Worm (Caenorhabditis elegans) whole organism, L1 larva: ENCODE measurements around the gene Y62H9A.15.

Experiments used
- C16A3.4 ChIP-seq: fragments of 150-350 bp; optimal IDR thresholded peaks from 2 replicates; lab custom pipeline; 2014; ENCODE audit warnings: missing biosample characterization, missing genetic modification characterization
- aly-2 ChIP-seq: fragments of 150-350 bp; optimal IDR thresholded peaks from 2 replicates; lab custom pipeline; 2014; ENCODE audit warnings: missing biosample characterization, missing genetic modification characterization
- ama-1 ChIP-seq: fragments of 150-350 bp; optimal IDR thresholded peaks from 2 replicates; lab custom pipeline; 2014
- ceh-8 ChIP-seq: fragments of 200-800 bp; sonication (Bioruptor generic); optimal IDR thresholded peaks from 2 replicates; lab custom pipeline; 2018; ENCODE audit warnings: mild to moderate bottlenecking, missing genetic modification characterization, moderate library complexity, missing compliant biosample characterization
- ceh-82 ChIP-seq, 3 experiments: fragments of 150-350 bp in 1 of 3; sonication (generic microtip) in 2 of 3; optimal IDR thresholded peaks; 2 replicates each; lab custom pipeline; 2014 to 2017; ENCODE audit warnings: missing biosample characterization in 3 of 3, missing genetic modification characterization in 3 of 3
- ceh-88 ChIP-seq: fragments of 200-800 bp; sonication (Bioruptor generic); IDR thresholded peaks from 2 replicates; pipeline ENCODE4 v1.3.6; 2022; ENCODE audit warnings: missing genetic modification characterization, missing compliant biosample characterization
- ces-1 ChIP-seq: fragments of 150-350 bp; optimal IDR thresholded peaks from 2 replicates; lab custom pipeline; 2014; ENCODE audit warnings: missing biosample characterization, missing genetic modification reagents, missing genetic modification characterization
- dsc-1 ChIP-seq: sonication (generic microtip); optimal IDR thresholded peaks from 2 replicates; lab custom pipeline; 2016; ENCODE audit warnings: mild to moderate bottlenecking, missing genetic modification characterization, missing compliant biosample characterization
- efl-1 ChIP-seq, 4 experiments: fragments of 150-350 bp; optimal IDR thresholded peaks in 3 of 4; peaks in 1 of 4; 1 replicate in 1 of 4; 2 replicates in 3 of 4; lab custom pipeline; 2014; ENCODE audit warnings: missing biosample characterization in 2 of 4, missing genetic modification characterization in 2 of 4, missing genetic modification reagents in 2 of 4
- egl-27 ChIP-seq, 2 experiments: fragments of 150-350 bp in 1 of 2; sonication (generic microtip); optimal IDR thresholded peaks; 3 replicates each; lab custom pipeline; 2017 to 2018; ENCODE audit warnings: missing biosample characterization in 2 of 2, missing genetic modification characterization in 2 of 2, missing genetic modification reagents in 2 of 2
- elt-2 ChIP-seq: sonication (generic microtip); optimal IDR thresholded peaks from 2 replicates; lab custom pipeline; 2016; ENCODE audit warnings: missing genetic modification characterization, mild to moderate bottlenecking, inconsistent platforms, missing compliant biosample characterization, missing genetic modification reagents
- elt-3 ChIP-seq, 6 experiments: fragments of 150-350 bp in 1 of 6; sonication (generic microtip); optimal IDR thresholded peaks; 2 replicates each; lab custom pipeline; 2017 to 2018; ENCODE audit warnings: missing biosample characterization in 6 of 6, missing genetic modification characterization in 6 of 6, inconsistent platforms in 1 of 6
- ets-5 ChIP-seq: fragments of 200-800 bp; sonication (Bioruptor generic); IDR thresholded peaks from 2 replicates; pipeline ENCODE4 v1.3.6; 2022; ENCODE audit warnings: missing genetic modification characterization, missing compliant biosample characterization
- fkh-10 ChIP-seq: sonication (generic microtip); optimal IDR thresholded peaks from 2 replicates; lab custom pipeline; 2017; ENCODE audit warnings: missing biosample characterization, missing genetic modification reagents, missing genetic modification characterization
- fos-1 ChIP-seq: fragments of 150-350 bp; optimal IDR thresholded peaks from 2 replicates; lab custom pipeline; 2014; ENCODE audit warnings: missing biosample characterization, missing genetic modification characterization
- hpl-2 ChIP-seq: fragments of 150-350 bp; optimal IDR thresholded peaks from 2 replicates; lab custom pipeline; 2014; ENCODE audit warnings: missing biosample characterization, missing genetic modification reagents, missing genetic modification characterization
- irx-1 ChIP-seq: sonication (generic microtip); optimal IDR thresholded peaks from 2 replicates; lab custom pipeline; 2016; ENCODE audit warnings: missing genetic modification characterization, missing compliant biosample characterization
- isw-1 ChIP-seq: fragments of 200-800 bp; sonication (Bioruptor generic); IDR thresholded peaks from 2 replicates; pipeline ENCODE4 v1.3.6; 2022; ENCODE audit warnings: missing genetic modification characterization, missing compliant biosample characterization
- lin-13 ChIP-seq: fragments of 150-350 bp; optimal IDR thresholded peaks from 2 replicates; lab custom pipeline; 2014; ENCODE audit warnings: missing biosample characterization, missing genetic modification reagents, missing genetic modification characterization
- lin-14 ChIP-seq: fragments of 200-800 bp; sonication (Bioruptor generic); optimal IDR thresholded peaks from 2 replicates; lab custom pipeline; 2018; ENCODE audit warnings: mild to moderate bottlenecking, missing genetic modification characterization, moderate library complexity, missing compliant biosample characterization
- lir-3 ChIP-seq: sonication (generic microtip); optimal IDR thresholded peaks from 2 replicates; lab custom pipeline; 2016; ENCODE audit warnings: mild to moderate bottlenecking, missing genetic modification characterization, moderate library complexity, missing compliant biosample characterization; ENCODE audit not compliant: poor library complexity
- lsy-2 ChIP-seq, 2 experiments: fragments of 150-350 bp; optimal IDR thresholded peaks; 2 replicates each; lab custom pipeline; 2014; ENCODE audit warnings: missing biosample characterization in 2 of 2, missing genetic modification characterization in 2 of 2
- mef-2 ChIP-seq: fragments of 150-350 bp; optimal IDR thresholded peaks from 2 replicates; lab custom pipeline; 2014; ENCODE audit warnings: missing biosample characterization, missing genetic modification characterization
- mep-1 ChIP-seq: fragments of 150-350 bp; optimal IDR thresholded peaks from 2 replicates; lab custom pipeline; 2014; ENCODE audit warnings: missing biosample characterization, missing genetic modification characterization
- nhr-47 ChIP-seq: sonication (generic microtip); optimal IDR thresholded peaks from 2 replicates; lab custom pipeline; 2016; ENCODE audit warnings: mild to moderate bottlenecking, missing genetic modification characterization, moderate library complexity, missing compliant biosample characterization
- nhr-71 ChIP-seq: sonication (generic microtip); optimal IDR thresholded peaks from 2 replicates; lab custom pipeline; 2016; ENCODE audit warnings: mild to moderate bottlenecking, missing genetic modification characterization, moderate library complexity, missing compliant biosample characterization
- pag-3 ChIP-seq: sonication (generic microtip); optimal IDR thresholded peaks from 2 replicates; lab custom pipeline; 2017; ENCODE audit warnings: missing genetic modification characterization, mild to moderate bottlenecking, missing compliant biosample characterization, antibody characterized with exemption, borderline replicate concordance; ENCODE audit not compliant: insufficient read depth
- pqm-1 ChIP-seq: sonication (generic microtip); optimal IDR thresholded peaks from 3 replicates; lab custom pipeline; 2017; ENCODE audit warnings: missing biosample characterization, missing genetic modification characterization
- sptf-1 ChIP-seq: fragments of 150-350 bp; optimal IDR thresholded peaks from 2 replicates; lab custom pipeline; 2014; ENCODE audit warnings: missing biosample characterization, missing genetic modification characterization
- swsn-7 ChIP-seq: sonication (generic microtip); optimal IDR thresholded peaks from 2 replicates; lab custom pipeline; 2016; ENCODE audit warnings: missing genetic modification characterization, missing compliant biosample characterization
- tbx-2 ChIP-seq: sonication (generic microtip); optimal IDR thresholded peaks from 2 replicates; lab custom pipeline; 2016; ENCODE audit warnings: missing genetic modification characterization, missing compliant biosample characterization
- unc-130 ChIP-seq: fragments of 150-350 bp; optimal IDR thresholded peaks from 2 replicates; lab custom pipeline; 2017; ENCODE audit warnings: missing biosample characterization, missing genetic modification characterization, inconsistent platforms
- unc-30 ChIP-seq: sonication (generic microtip); optimal IDR thresholded peaks from 2 replicates; lab custom pipeline; 2017; ENCODE audit warnings: missing biosample characterization, missing genetic modification characterization
- unc-62 ChIP-seq: fragments of 150-350 bp; optimal IDR thresholded peaks from 2 replicates; lab custom pipeline; 2014; ENCODE audit warnings: missing biosample characterization, missing genetic modification reagents, missing genetic modification characterization
- unc-86 ChIP-seq: sonication (generic microtip); optimal IDR thresholded peaks from 2 replicates; lab custom pipeline; 2016; ENCODE audit warnings: missing genetic modification characterization, missing compliant biosample characterization
- vab-15 ChIP-seq: sonication (generic microtip); optimal IDR thresholded peaks from 2 replicates; lab custom pipeline; 2017; ENCODE audit warnings: missing genotype, mild to moderate bottlenecking, missing genetic modification characterization, missing compliant biosample characterization
- xbp-1 ChIP-seq: sonication (generic microtip); optimal IDR thresholded peaks from 2 replicates; lab custom pipeline; 2016; ENCODE audit warnings: missing genetic modification characterization, missing compliant biosample characterization
- zip-4 ChIP-seq: fragments of 200-800 bp; sonication (Bioruptor generic); optimal IDR thresholded peaks from 2 replicates; lab custom pipeline; 2018; ENCODE audit warnings: mild to moderate bottlenecking, missing genetic modification characterization, moderate library complexity, missing compliant biosample characterization
- ztf-11 ChIP-seq, 2 experiments: sonication (generic microtip); optimal IDR thresholded peaks; 2 replicates each; lab custom pipeline; 2016 to 2017; ENCODE audit warnings: missing genetic modification characterization in 2 of 2, missing biosample characterization in 1 of 2, missing compliant biosample characterization in 1 of 2
- ztf-4 ChIP-seq: fragments of 150-350 bp; optimal IDR thresholded peaks from 2 replicates; lab custom pipeline; 2014; ENCODE audit warnings: missing biosample characterization, missing genetic modification characterization

Y62H9A.15 gene

ce11 chrX:11899031-11899430 lies 10.9 kb downstream of the Y62H9A.15 start:
- no peak for TF ChIP-seq ceh-88 (GFP tag; lab: Robert Waterston, UW)
- peak in 1 of 2 experiments; percentile 0 for TF ChIP-seq efl-1 (optimal IDR thresholded peaks at IDR 0.05; lab: Kevin White, UChicago)
- TF ChIP-seq efl-1 (GFP tag; optimal IDR thresholded peaks at IDR 0.05 in 1 of 2; lab: Kevin White, UChicago): no peak
- TF ChIP-seq unc-86 (tag; lab: Kevin White, UChicago): no peak
- no peak for TF ChIP-seq isw-1 (GFP tag; lab: Robert Waterston, UW)
- peak; percentile 41 for TF ChIP-seq nhr-47 (tag; lab: Kevin White, UChicago)
- no peak for TF ChIP-seq unc-62
- no peak for TF ChIP-seq hpl-2
- TF ChIP-seq mep-1 (tag; lab: Kevin White, UChicago): no peak
- TF ChIP-seq xbp-1 (tag; lab: Kevin White, UChicago): no peak
- no peak for TF ChIP-seq zip-4
- no peak for TF ChIP-seq fos-1 (tag; lab: Kevin White, UChicago)
- TF ChIP-seq dsc-1 (tag; lab: Kevin White, UChicago): peak; percentile 47
- TF ChIP-seq pag-3 (tag; lab: Kevin White, UChicago): no peak
- no peak for TF ChIP-seq aly-2 (tag; lab: Kevin White, UChicago)
- peak in 1 of 3 experiments; percentile 18 for TF ChIP-seq ceh-82 (tag; optimal IDR thresholded peaks at IDR 0.05; lab: Kevin White, UChicago)
- peak; percentile 15 for TF ChIP-seq fkh-10
- TF ChIP-seq vab-15 (tag; lab: Kevin White, UChicago): no peak
- no peak for TF ChIP-seq sptf-1 (tag; lab: Kevin White, UChicago)

ce11 chrX:11898040-11898439 lies 11.9 kb downstream of the Y62H9A.15 start, which contains the start of gene Y62H9A.9:
Y62H9A.9 (minus strand) TSS chrX:11898140.
- TF ChIP-seq lir-3 (tag; lab: Kevin White, UChicago): no peak
- no peak for TF ChIP-seq swsn-7
- TF ChIP-seq hpl-2: no peak
- no peak for TF ChIP-seq nhr-71 (tag; lab: Kevin White, UChicago)
- no peak for TF ChIP-seq tbx-2 (tag; lab: Kevin White, UChicago)
- TF ChIP-seq C16A3.4: no peak
- 0 out of 2 replicates have a peak, but pooled peaks have one; percentile 48 for TF ChIP-seq ets-5

- TF ChIP-seq ama-1 (lab: Kevin White, UChicago) (no peak), nhr-71 (tag; lab: Kevin White, UChicago) (no peak), tbx-2 (tag; lab: Kevin White, UChicago) (no peak), lin-13 (GFP tag; lab: Kevin White, UChicago) (no peak), zip-4 (no peak), fos-1 (tag; lab: Kevin White, UChicago) (no peak), xbp-1 (tag; lab: Kevin White, UChicago) (no peak), unc-30 (tag; lab: Kevin White, UChicago) (no peak), ces-1 (GFP tag; lab: Kevin White, UChicago) (no peak), pqm-1 (no peak), elt-2 (tag; lab: Kevin White, UChicago) (no peak), swsn-7 (no peak), efl-1 (optimal IDR thresholded peaks at IDR 0.05; lab: Kevin White, UChicago) (no peak), efl-1 (GFP tag; optimal IDR thresholded peaks at IDR 0.05 in 1 of 2; lab: Kevin White, UChicago) (no peak), C16A3.4 (no peak), lin-14 (GFP tag; lab: Kevin White, UChicago) (no peak), mef-2 (tag; lab: Kevin White, UChicago) (no peak), ceh-8 (GFP tag; lab: Kevin White, UChicago) (no peak), sptf-1 (tag; lab: Kevin White, UChicago) (no peak)
Measured at ce11 chrX:11896708-11897107, 13.2 kb downstream of the Y62H9A.15 start.

ce11 chrX:11892328-11892727 lies 17.6 kb downstream of the Y62H9A.15 start, which contains the start of gene Y62H9A.8:
Y62H9A.8 (minus strand) TSS chrX:11892428.
- no peak for TF ChIP-seq ztf-11 (tag; optimal IDR thresholded peaks at IDR 0.05; lab: Kevin White, UChicago)
- TF ChIP-seq elt-3 (tag; optimal IDR thresholded peaks at IDR 0.05; lab: Kevin White, UChicago): no peak
- TF ChIP-seq ztf-4 (tag; lab: Kevin White, UChicago): no peak
- TF ChIP-seq egl-27 (tag; optimal IDR thresholded peaks at IDR 0.05; lab: Kevin White, UChicago): no peak
- TF ChIP-seq lsy-2 (tag; optimal IDR thresholded peaks at IDR 0.05; lab: Kevin White, UChicago): no peak
- no peak for TF ChIP-seq irx-1
- no peak for TF ChIP-seq lin-13 (GFP tag; lab: Kevin White, UChicago)
- no peak for TF ChIP-seq lir-3 (tag; lab: Kevin White, UChicago)
- no peak for TF ChIP-seq elt-2 (tag; lab: Kevin White, UChicago)
- no peak for TF ChIP-seq lin-14 (GFP tag; lab: Kevin White, UChicago)
- TF ChIP-seq xbp-1 (tag; lab: Kevin White, UChicago): no peak
- TF ChIP-seq fos-1 (tag; lab: Kevin White, UChicago): no peak
- TF ChIP-seq unc-130 (tag; lab: Kevin White, UChicago): no peak
- TF ChIP-seq, all 84 proteins: peak for 0
